Worm (Caenorhabditis elegans): ENCODE measurements around the gene acox-3.

Gene acox-3

DNA sequence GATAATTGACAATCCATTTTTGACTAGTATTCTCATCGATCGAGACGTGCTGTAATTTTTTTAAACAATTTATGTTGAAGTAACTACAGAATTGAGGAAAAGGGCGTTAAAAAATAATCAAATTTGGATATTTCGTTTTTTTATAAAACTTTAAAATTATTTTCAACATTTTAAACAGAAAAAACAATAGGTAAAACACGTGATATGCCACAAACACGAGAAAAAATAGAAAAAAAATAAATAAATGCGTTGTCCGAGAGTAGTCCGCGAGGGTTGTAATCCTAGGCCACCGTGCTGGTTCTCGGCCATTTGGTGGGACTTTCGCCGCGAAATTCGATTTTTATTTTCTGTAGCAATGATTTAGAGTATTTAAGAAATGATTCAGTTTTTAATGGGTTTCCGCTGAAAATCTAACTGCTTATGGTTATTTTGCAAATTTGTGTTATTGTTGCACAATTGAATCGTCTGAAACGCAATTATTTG, 42.0 kb downstream of the acox-3 start, which contains the start of gene C49A9.10 (continued):
- TF ChIP-seq nhr-90 (tag; optimal IDR thresholded peaks at IDR 0.05) = no peak
- 0 out of 2 replicates have a peak, but pooled peaks have one; percentile 34 for TF ChIP-seq ztf-25 (GFP tag; IDR thresholded peaks at IDR 0.05)
- peak; percentile 82 for TF ChIP-seq dpl-1 (GFP tag; optimal IDR thresholded peaks at IDR 0.05)
- TF ChIP-seq somi-1 (GFP tag; optimal IDR thresholded peaks at IDR 0.05) = peak; percentile 20
- TF ChIP-seq egl-18 (GFP tag; IDR thresholded peaks at IDR 0.05) = no peak
- peak; percentile 39; the same call in 1 of the 2 replicates for TF ChIP-seq C06A6.2 (GFP tag; conservative IDR thresholded peaks at IDR 0.05)
- TF ChIP-seq K11D2.4 (GFP tag; IDR thresholded peaks at IDR 0.05) = no peak; the same call in 1 of the 2 replicates
- TF ChIP-seq ztf-26 (tag; optimal IDR thresholded peaks at IDR 0.05) = peak; percentile 22
- peak; percentile 51; the same call in 1 of the 2 replicates for TF ChIP-seq attf-3 (GFP tag; conservative IDR thresholded peaks at IDR 0.05)
- no peak for TF ChIP-seq lsy-27 (tag; optimal IDR thresholded peaks at IDR 0.05; ENCODE audit: borderline replicate concordance, insufficient read depth)
- peak; percentile 69 for TF ChIP-seq K12H6.12 (tag; optimal IDR thresholded peaks at IDR 0.05)
- TF ChIP-seq ztf-3 (GFP tag; optimal IDR thresholded peaks at IDR 0.05) = no peak
- no peak for TF ChIP-seq nhr-179 (tag; optimal IDR thresholded peaks at IDR 0.05)
- peak; percentile 97 for TF ChIP-seq ZK185.1 (tag; optimal IDR thresholded peaks at IDR 0.05; ENCODE audit: poor library complexity, severe bottlenecking)
- TF ChIP-seq attf-5 (GFP tag; optimal IDR thresholded peaks at IDR 0.05) = peak; percentile 49
- peak; percentile 40 for TF ChIP-seq hrde-1 (tag; optimal IDR thresholded peaks at IDR 0.05; ENCODE audit: borderline replicate concordance)
- TF ChIP-seq sptf-2 (GFP tag; optimal IDR thresholded peaks at IDR 0.05) = no peak
- no peak for TF ChIP-seq egl-44 (GFP tag; IDR thresholded peaks at IDR 0.05)
- peak; percentile 65 for TF ChIP-seq hmg-20 (GFP tag; IDR thresholded peaks at IDR 0.05)
- TF ChIP-seq F39B2.1 (GFP tag; IDR thresholded peaks at IDR 0.05) = no peak
- TF ChIP-seq sdz-38 (tag; optimal IDR thresholded peaks at IDR 0.05) = no peak
- TF ChIP-seq ekl-4 (GFP tag; IDR thresholded peaks at IDR 0.05) = peak; percentile 58; the same call in 1 of the 2 replicates
- TF ChIP-seq F37B4.10 (GFP tag; IDR thresholded peaks at IDR 0.05) = no peak
- peak; percentile 89 for TF ChIP-seq let-526 (GFP tag; IDR thresholded peaks at IDR 0.05)
- TF ChIP-seq madf-8 (GFP tag; conservative IDR thresholded peaks at IDR 0.05) = peak; percentile 31; the same call in 1 of the 2 replicates
- TF ChIP-seq Y53F4B.3 (GFP tag; IDR thresholded peaks at IDR 0.05) = no peak
- TF ChIP-seq mcd-1 (GFP tag; IDR thresholded peaks at IDR 0.05) = peak; percentile 81
- TF ChIP-seq Y79H2A.3 (GFP tag; conservative IDR thresholded peaks at IDR 0.05) = no peak
- peak in 1 of 2 experiments; percentile 70 for TF ChIP-seq let-607 (tag; optimal IDR thresholded peaks at IDR 0.05)
- TF ChIP-seq lir-1 (GFP tag; conservative IDR thresholded peaks at IDR 0.05) = peak; percentile 72
- TF ChIP-seq sea-2 (GFP tag; IDR thresholded peaks at IDR 0.05) = no peak
- TF ChIP-seq tbx-9 (tag; optimal IDR thresholded peaks at IDR 0.05; ENCODE audit: borderline replicate concordance) = no peak
- TF ChIP-seq D2030.7 (GFP tag; IDR thresholded peaks at IDR 0.05) = peak; percentile 45; the same call in 1 of the 2 replicates
- TF ChIP-seq unc-130 (GFP tag; optimal IDR thresholded peaks at IDR 0.05) = peak; percentile 93
- TF ChIP-seq Y56A3A.18 (GFP tag; IDR thresholded peaks at IDR 0.05) = no peak
- TF ChIP-seq dpff-1 (tag; optimal IDR thresholded peaks at IDR 0.05) = no peak
- TF ChIP-seq T26A5.8 (tag; optimal IDR thresholded peaks at IDR 0.05) = no peak
- no peak for TF ChIP-seq ceh-40 (GFP tag; IDR thresholded peaks at IDR 0.05)
- no peak for TF ChIP-seq egrh-3 (GFP tag; IDR thresholded peaks at IDR 0.05)
- TF ChIP-seq F57C9.4 (tag; optimal IDR thresholded peaks at IDR 0.05) = peak; percentile 48
- TF ChIP-seq C17E4.6 (GFP tag; IDR thresholded peaks at IDR 0.05) = no peak
- peak in 2 of 3 experiments; percentile 45 to 93 for TF ChIP-seq lin-35 (GFP tag; optimal IDR thresholded peaks at IDR 0.05)
- no peak for TF ChIP-seq ceh-58 (GFP tag; IDR thresholded peaks at IDR 0.05)
- peak; percentile 48 for TF ChIP-seq F49E8.2 (tag; optimal IDR thresholded peaks at IDR 0.05; ENCODE audit: insufficient read depth)
- peak; percentile 70 for TF ChIP-seq athp-1 (tag; optimal IDR thresholded peaks at IDR 0.05)
